Fruit fly (Drosophila melanogaster) whole organism, embryonic: Measurements from ENCODE around the gene lili.

Experiments used
- BtbVII ChIP-seq: fragments of 200-800 bp; sonication (Bioruptor generic); optimal IDR thresholded peaks from 3 replicates; lab custom pipeline; 2017; ENCODE audit warnings: missing biosample characterization, mild to moderate bottlenecking, missing genetic modification characterization
- CG10267 ChIP-seq: fragments of 200-800 bp; sonication (Bioruptor generic); optimal IDR thresholded peaks from 2 replicates; lab custom pipeline; 2018; ENCODE audit warnings: missing biosample characterization, mild to moderate bottlenecking, missing genetic modification characterization, moderate library complexity
- CG10959 ChIP-seq: fragments of 200-800 bp; sonication (Bioruptor generic); IDR thresholded peaks from 2 replicates; pipeline ENCODE4 v1.3.6; 2022; ENCODE audit warnings: missing biosample characterization, missing genetic modification characterization
- CG12071 ChIP-seq: fragments of 200-800 bp; sonication (Bioruptor generic); optimal IDR thresholded peaks from 3 replicates; lab custom pipeline; 2018; ENCODE audit warnings: missing biosample characterization, mild to moderate bottlenecking, missing genetic modification characterization
- CG12659 ChIP-seq: fragments of 200-800 bp; sonication (Bioruptor generic); optimal IDR thresholded peaks from 3 replicates; lab custom pipeline; 2017; ENCODE audit warnings: mild to moderate bottlenecking, missing biosample characterization, missing genetic modification reagents, missing genetic modification characterization
- CG12942 ChIP-seq: fragments of 200-800 bp; sonication (Bioruptor generic); optimal IDR thresholded peaks from 3 replicates; lab custom pipeline; 2016; ENCODE audit warnings: missing biosample characterization, missing genetic modification characterization
- CG14710 ChIP-seq: fragments of 200-800 bp; sonication (Bioruptor generic); optimal IDR thresholded peaks from 3 replicates; lab custom pipeline; 2019; ENCODE audit warnings: missing biosample characterization, mild to moderate bottlenecking, missing genetic modification characterization, moderate library complexity
- CG1647 ChIP-seq: fragments of 200-800 bp; sonication (Bioruptor generic); optimal IDR thresholded peaks from 3 replicates; lab custom pipeline; 2016; ENCODE audit warnings: missing biosample characterization, missing genetic modification characterization
- CG17328 ChIP-seq: fragments of 200-800 bp; sonication (Bioruptor generic); IDR thresholded peaks from 2 replicates; pipeline ENCODE4 v1.3.6; 2022; ENCODE audit warnings: missing biosample characterization, missing genetic modification characterization
- CG18011 ChIP-seq: fragments of 200-800 bp; sonication (Bioruptor generic); optimal IDR thresholded peaks from 2 replicates; lab custom pipeline; 2017; ENCODE audit warnings: missing biosample characterization, missing genetic modification characterization, mild to moderate bottlenecking, moderate library complexity, missing genotype
- CG18476 ChIP-seq: fragments of 200-800 bp; sonication (Bioruptor generic); optimal IDR thresholded peaks from 2 replicates; lab custom pipeline; 2016; ENCODE audit warnings: missing biosample characterization, mild to moderate bottlenecking, missing genetic modification characterization
- CG2129 ChIP-seq: fragments of 200-800 bp; sonication (Bioruptor generic); IDR thresholded peaks from 2 replicates; pipeline ENCODE4 v1.3.6; 2022; ENCODE audit warnings: missing biosample characterization, missing genetic modification characterization; ENCODE audit not compliant: partially characterized antibody
- CG31441 ChIP-seq: fragments of 200-800 bp; sonication (Bioruptor generic); IDR thresholded peaks from 2 replicates; pipeline ENCODE4 v1.3.6; 2022; ENCODE audit warnings: missing biosample characterization, missing genetic modification characterization
- CG3838 ChIP-seq: fragments of 200-800 bp; sonication (Bioruptor generic); optimal IDR thresholded peaks from 3 replicates; lab custom pipeline; 2016; ENCODE audit warnings: missing biosample characterization, missing genetic modification characterization
- CG4360 ChIP-seq: fragments of 200-800 bp; sonication (Bioruptor generic); IDR thresholded peaks from 2 replicates; pipeline ENCODE4 v1.3.6; 2022; ENCODE audit warnings: missing biosample characterization, missing genetic modification characterization
- CG7271 ChIP-seq: fragments of 200-800 bp; sonication (Bioruptor generic); optimal IDR thresholded peaks from 2 replicates; lab custom pipeline; 2018; ENCODE audit warnings: missing biosample characterization, mild to moderate bottlenecking, missing genetic modification characterization, moderate library complexity
- CG7357 ChIP-seq: fragments of 200-800 bp; sonication (Bioruptor generic); IDR thresholded peaks from 3 replicates; pipeline ENCODE4 v1.3.6; 2022; ENCODE audit warnings: missing biosample characterization, missing genetic modification characterization
- CG8281 ChIP-seq: fragments of 200-800 bp; sonication (Bioruptor generic); optimal IDR thresholded peaks from 2 replicates; lab custom pipeline; 2018; ENCODE audit warnings: missing biosample characterization, mild to moderate bottlenecking, missing genetic modification characterization, moderate library complexity
- Dll ChIP-seq: fragments of 200-800 bp; sonication (Bioruptor generic); IDR thresholded peaks from 4 replicates; pipeline ENCODE4 v1.3.6; 2022; ENCODE audit warnings: missing biosample characterization, missing genetic modification characterization; ENCODE audit not compliant: partially characterized antibody
- Doc3 ChIP-seq: fragments of 200-800 bp; sonication (Bioruptor generic); IDR thresholded peaks from 3 replicates; pipeline ENCODE4 v1.3.6; 2022; ENCODE audit warnings: missing biosample characterization, missing genetic modification characterization; ENCODE audit not compliant: partially characterized antibody
- Dp ChIP-seq: fragments of 200-800 bp; sonication (Bioruptor generic); optimal IDR thresholded peaks from 2 replicates; lab custom pipeline; 2018; ENCODE audit warnings: missing biosample characterization, mild to moderate bottlenecking, missing genetic modification characterization, moderate library complexity
- Hmr ChIP-seq: fragments of 200-800 bp; sonication (Bioruptor generic); optimal IDR thresholded peaks from 3 replicates; lab custom pipeline; 2017; ENCODE audit warnings: mild to moderate bottlenecking, missing biosample characterization, missing genetic modification reagents, missing genetic modification characterization
- Med ChIP-seq: fragments of 200-800 bp; sonication (Bioruptor generic); peaks from one replicate; lab custom pipeline; 2016; ENCODE audit warnings: missing biosample characterization, missing genetic modification characterization, mild to moderate bottlenecking, inconsistent platforms, moderate library complexity
- NFAT ChIP-seq: fragments of 200-800 bp; sonication (Bioruptor generic); IDR thresholded peaks from 2 replicates; pipeline ENCODE4 v1.3.6; 2022; ENCODE audit warnings: missing biosample characterization, missing genetic modification characterization
- PHDP ChIP-seq: fragments of 200-800 bp; sonication (Bioruptor generic); optimal IDR thresholded peaks from 3 replicates; lab custom pipeline; 2018; ENCODE audit warnings: missing biosample characterization, mild to moderate bottlenecking, missing genetic modification characterization, moderate library complexity
- Ravus ChIP-seq: fragments of 200-800 bp; sonication (Bioruptor generic); IDR thresholded peaks from 2 replicates; pipeline ENCODE4 v1.3.6; 2022; ENCODE audit warnings: missing biosample characterization, missing genetic modification characterization
- Sox100B ChIP-seq: fragments of 200-800 bp; sonication (Bioruptor generic); optimal IDR thresholded peaks from 3 replicates; lab custom pipeline; 2018; ENCODE audit warnings: missing biosample characterization, mild to moderate bottlenecking, missing genetic modification characterization
- Stat92E ChIP-seq, 3 experiments: fragments of >200 bp in 2 of 3; fragments of 200-800 bp in 1 of 3; sonication (Bioruptor generic) in 1 of 3; optimal IDR thresholded peaks; 2 replicates each; lab custom pipeline; 2017 to 2019; ENCODE audit warnings: missing biosample characterization in 3 of 3, missing genetic modification characterization in 3 of 3, mild to moderate bottlenecking in 1 of 3, moderate library complexity in 1 of 3
- bowl ChIP-seq: fragments of 200-800 bp; sonication (Bioruptor generic); IDR thresholded peaks from 2 replicates; pipeline ENCODE4 v1.3.6; 2022; ENCODE audit warnings: missing biosample characterization, missing genetic modification characterization
- br ChIP-seq: fragments of >200 bp; optimal IDR thresholded peaks from 2 replicates; lab custom pipeline; 2017
- btn ChIP-seq: fragments of 200-800 bp; sonication (Bioruptor generic); optimal IDR thresholded peaks from 2 replicates; lab custom pipeline; 2016; ENCODE audit warnings: missing biosample characterization, missing genetic modification characterization
- caup ChIP-seq: fragments of 200-800 bp; sonication (Bioruptor generic); optimal IDR thresholded peaks from 3 replicates; lab custom pipeline; 2017; ENCODE audit warnings: missing biosample characterization, mild to moderate bottlenecking, missing genetic modification characterization, moderate library complexity; ENCODE audit not compliant: severe bottlenecking
- crp ChIP-seq, 2 experiments: fragments of 200-800 bp; sonication (Bioruptor generic); optimal IDR thresholded peaks; 2 replicates in 1 of 2; 3 replicates in 1 of 2; lab custom pipeline; 2017; ENCODE audit warnings: missing biosample characterization in 2 of 2, missing genetic modification characterization in 2 of 2, mild to moderate bottlenecking in 1 of 2, moderate library complexity in 1 of 2
- dati ChIP-seq: fragments of 200-800 bp; sonication (Bioruptor generic); IDR thresholded peaks from 2 replicates; pipeline ENCODE4 v1.3.6; 2022; ENCODE audit warnings: missing biosample characterization, missing genetic modification characterization
- fd64A ChIP-seq: fragments of 200-800 bp; sonication (Bioruptor generic); optimal IDR thresholded peaks from 3 replicates; lab custom pipeline; 2018; ENCODE audit warnings: missing biosample characterization, mild to moderate bottlenecking, missing genetic modification characterization
- fru ChIP-seq: fragments of >200 bp; optimal IDR thresholded peaks from 2 replicates; lab custom pipeline; 2017
- gfzf ChIP-seq: fragments of 200-800 bp; sonication (Bioruptor generic); optimal IDR thresholded peaks from 2 replicates; lab custom pipeline; 2016; ENCODE audit warnings: missing biosample characterization, mild to moderate bottlenecking, missing genetic modification characterization, moderate library complexity
- grn ChIP-seq: fragments of 200-800 bp; sonication (Bioruptor generic); optimal IDR thresholded peaks from 3 replicates; lab custom pipeline; 2017; ENCODE audit warnings: missing biosample characterization, missing genetic modification characterization
- gsb-n ChIP-seq: fragments of 200-800 bp; sonication (Bioruptor generic); optimal IDR thresholded peaks from 3 replicates; lab custom pipeline; 2018; ENCODE audit warnings: missing biosample characterization, mild to moderate bottlenecking, missing genetic modification characterization
- hbn ChIP-seq: fragments of 200-800 bp; sonication (Bioruptor generic); IDR thresholded peaks from 2 replicates; pipeline ENCODE4 v1.3.6; 2022; ENCODE audit warnings: missing biosample characterization, missing genetic modification characterization; ENCODE audit not compliant: partially characterized antibody
- ind ChIP-seq: fragments of 200-800 bp; sonication (Bioruptor generic); optimal IDR thresholded peaks from 3 replicates; lab custom pipeline; 2016; ENCODE audit warnings: missing biosample characterization, missing genetic modification characterization
- jigr1 ChIP-seq: fragments of 200-800 bp; sonication (Bioruptor generic); IDR thresholded peaks from 3 replicates; pipeline ENCODE4 v1.3.6; 2022; ENCODE audit warnings: missing biosample characterization, missing genetic modification characterization
- nom ChIP-seq: fragments of 200-800 bp; sonication (Bioruptor generic); optimal IDR thresholded peaks from 2 replicates; lab custom pipeline; 2017; ENCODE audit warnings: missing biosample characterization, missing genetic modification characterization, mild to moderate bottlenecking, moderate library complexity, missing genetic modification reagents
- pum ChIP-seq: fragments of 200-800 bp; sonication (Bioruptor generic); optimal IDR thresholded peaks from 2 replicates; lab custom pipeline; 2016; ENCODE audit warnings: missing biosample characterization, missing genetic modification characterization
- scrt ChIP-seq: fragments of 200-800 bp; sonication (Bioruptor generic); optimal IDR thresholded peaks from 2 replicates; lab custom pipeline; 2018; ENCODE audit warnings: missing biosample characterization, mild to moderate bottlenecking, missing genetic modification characterization, moderate library complexity
- so ChIP-seq: fragments of 200-800 bp; sonication (Bioruptor generic); IDR thresholded peaks from 3 replicates; pipeline ENCODE4 v1.3.6; 2022; ENCODE audit warnings: missing biosample characterization, missing genetic modification characterization
- trem ChIP-seq: fragments of 200-800 bp; optimal IDR thresholded peaks from 3 replicates; lab custom pipeline; 2019; ENCODE audit warnings: missing biosample characterization, mild to moderate bottlenecking, missing genetic modification characterization, moderate library complexity
- twi ChIP-seq: fragments of 200-800 bp; optimal IDR thresholded peaks from 2 replicates; lab custom pipeline; 2019; ENCODE audit warnings: missing biosample characterization, mild to moderate bottlenecking, missing genetic modification characterization, moderate library complexity

lili gene

DNA sequence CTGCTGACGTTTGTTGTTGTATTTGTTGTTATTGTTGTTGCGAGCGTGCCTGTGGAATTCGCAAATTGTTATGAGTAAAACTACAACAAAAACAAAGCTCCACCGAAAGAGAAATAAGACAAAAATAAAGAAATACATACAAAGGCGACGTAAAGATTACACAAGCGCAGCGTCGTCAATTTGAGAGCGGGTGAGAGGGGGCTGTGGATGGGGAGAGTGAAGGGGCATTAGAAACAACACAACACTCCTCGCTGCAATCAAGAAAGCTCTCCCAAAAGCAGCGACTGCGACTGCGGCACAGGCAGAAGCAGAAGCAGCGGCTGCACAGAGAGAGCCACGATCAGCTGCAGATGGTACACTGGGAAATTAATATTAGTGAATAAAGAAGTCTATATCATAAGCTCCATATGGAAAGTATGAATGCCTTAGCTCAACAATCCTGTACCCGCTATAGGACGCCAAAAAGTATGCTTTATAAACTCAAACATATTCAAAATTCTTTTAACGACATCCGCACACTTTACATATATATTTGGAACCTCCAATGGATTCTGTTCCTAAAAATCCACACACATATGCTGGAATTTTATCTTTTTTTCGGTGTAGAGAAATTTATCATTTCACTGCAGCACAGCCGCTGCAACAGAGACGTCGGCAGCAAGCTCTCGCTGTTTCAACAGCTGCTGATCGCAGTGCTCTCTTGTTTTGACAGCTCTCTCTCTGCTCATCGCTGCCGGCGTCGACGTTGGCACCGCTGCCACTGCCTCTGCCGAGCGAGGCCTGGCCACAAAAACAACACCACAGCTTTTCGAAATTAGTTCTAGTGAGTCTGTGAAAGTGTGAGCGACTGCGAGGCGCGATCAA, 45.0 kb downstream of the lili start, which contains the start of gene CG13631 (continued):
- TF ChIP-seq crp (GFP tag; optimal IDR thresholded peaks at IDR 0.05; lab: Kevin White, UChicago) (peak; percentile 37 to 74), Hmr (GFP tag; lab: Kevin White, UChicago) (peak; percentile 62), pum (peak; percentile 97), Stat92E (GFP tag; optimal IDR thresholded peaks at IDR 0.05; lab: Kevin White, UChicago) (peak in 1 of 3 experiments; percentile 94), Med (GFP tag; lab: Kevin White, UChicago) (peak; percentile 96), gfzf (GFP tag; lab: Kevin White, UChicago) (peak; percentile 3), grn (GFP tag; lab: Kevin White, UChicago) (peak; percentile 61), CG18476 (GFP tag; lab: Kevin White, UChicago) (peak; percentile 90), BtbVII (GFP tag; lab: Kevin White, UChicago) (peak; percentile 83), CG7271 (tag; lab: Kevin White, UChicago) (peak; percentile 44), br (lab: Kevin White, UChicago) (no peak), fru (lab: Kevin White, UChicago) (no peak), CG8281 (tag; lab: Kevin White, UChicago) (peak; percentile 80), ind (peak; percentile 94), bowl (GFP tag; lab: Robert Waterston, UW) (peak; percentile 23; the same call in 1 of the 2 replicates), CG2129 (GFP tag; lab: Robert Waterston, UW) (no peak), Ravus (GFP tag; lab: Robert Waterston, UW) (peak; percentile 51), CG17328 (peak; percentile 91), CG4360 (GFP tag; lab: Robert Waterston, UW) (peak; percentile 55), CG31441 (GFP tag; lab: Robert Waterston, UW) (peak; percentile 97), PHDP (tag; lab: Kevin White, UChicago) (peak; percentile 93), Dll (GFP tag; lab: Robert Waterston, UW) (no peak), CG12942 (GFP tag; lab: Kevin White, UChicago) (peak; percentile 90), CG7357 (GFP tag; lab: Robert Waterston, UW) (peak; percentile 85), NFAT (GFP tag; lab: Robert Waterston, UW) (no peak), scrt (GFP tag; lab: Kevin White, UChicago) (peak; percentile 79), nom (GFP tag; lab: Kevin White, UChicago) (no peak), gsb-n (tag; lab: Kevin White, UChicago) (peak; percentile 96), CG3838 (GFP tag; lab: Kevin White, UChicago) (peak; percentile 52), CG12071 (peak; percentile 84), CG12659 (peak; percentile 90), trem (tag; lab: Kevin White, UChicago) (peak; percentile 94), so (GFP tag; lab: Robert Waterston, UW) (peak; percentile 92), CG10267 (tag; lab: Kevin White, UChicago) (peak; percentile 90), CG18011 (GFP tag; lab: Kevin White, UChicago) (no peak), Dp (GFP tag; lab: Kevin White, UChicago) (no peak), Sox100B (GFP tag; lab: Kevin White, UChicago) (peak; percentile 97), jigr1 (GFP tag; lab: Robert Waterston, UW) (peak; percentile 90), twi (tag; lab: Kevin White, UChicago) (peak; percentile 93), CG14710 (tag; lab: Kevin White, UChicago) (peak; percentile 97), fd64A (GFP tag; lab: Kevin White, UChicago) (peak; percentile 90), dati (peak; percentile 74), CG1647 (GFP tag; lab: Kevin White, UChicago) (peak; percentile 89), hbn (GFP tag; lab: Robert Waterston, UW) (no peak), caup (GFP tag; lab: Kevin White, UChicago) (peak; percentile 69), Doc3 (no peak), CG10959 (GFP tag; lab: Robert Waterston, UW) (peak; percentile 83), btn (GFP tag; lab: Kevin White, UChicago) (peak; percentile 94)
